Fruit fly (Drosophila melanogaster) whole organism, embryonic: ENCODE results near the gene CG14913.

Source experiments
- BEAF-32 ChIP-seq: fragments of 200-800 bp; sonication (Bioruptor generic); optimal IDR thresholded peaks from 3 replicates; lab custom pipeline; 2017; ENCODE audit warnings: missing biosample characterization, missing genetic modification characterization, mild to moderate bottlenecking, moderate library complexity, missing genetic modification reagents
- CG10267 ChIP-seq: fragments of 200-800 bp; sonication (Bioruptor generic); optimal IDR thresholded peaks from 2 replicates; lab custom pipeline; 2018; ENCODE audit warnings: missing biosample characterization, mild to moderate bottlenecking, missing genetic modification characterization, moderate library complexity
- CG11504 ChIP-seq: fragments of 200-800 bp; sonication (Bioruptor generic); optimal IDR thresholded peaks from 3 replicates; lab custom pipeline; 2019; ENCODE audit warnings: missing biosample characterization, mild to moderate bottlenecking, missing genetic modification characterization, moderate library complexity
- CG12236 ChIP-seq: fragments of 200-800 bp; sonication (Bioruptor generic); optimal IDR thresholded peaks from 2 replicates; lab custom pipeline; 2016; ENCODE audit warnings: missing biosample characterization, missing genetic modification characterization
- CG13775 ChIP-seq: fragments of 200-800 bp; sonication (Bioruptor generic); optimal IDR thresholded peaks from 3 replicates; lab custom pipeline; 2017; ENCODE audit warnings: missing biosample characterization, mild to moderate bottlenecking, missing genetic modification characterization
- CG13894 ChIP-seq: fragments of 200-800 bp; sonication (Bioruptor generic); optimal IDR thresholded peaks from 3 replicates; lab custom pipeline; 2018; ENCODE audit warnings: missing biosample characterization, mild to moderate bottlenecking, missing genetic modification characterization, moderate library complexity
- CG14710 ChIP-seq: fragments of 200-800 bp; sonication (Bioruptor generic); optimal IDR thresholded peaks from 3 replicates; lab custom pipeline; 2019; ENCODE audit warnings: missing biosample characterization, mild to moderate bottlenecking, missing genetic modification characterization, moderate library complexity
- CG16815 ChIP-seq: fragments of 200-800 bp; sonication (Bioruptor generic); optimal IDR thresholded peaks from 3 replicates; lab custom pipeline; 2017; ENCODE audit warnings: missing biosample characterization, mild to moderate bottlenecking, missing genetic modification characterization
- CG17802 ChIP-seq: fragments of 200-800 bp; sonication (Bioruptor generic); optimal IDR thresholded peaks from 2 replicates; lab custom pipeline; 2018; ENCODE audit warnings: missing biosample characterization, mild to moderate bottlenecking, missing genetic modification characterization, moderate library complexity
- CG2120 ChIP-seq: fragments of 200-800 bp; sonication (Bioruptor generic); optimal IDR thresholded peaks from 3 replicates; lab custom pipeline; 2016; ENCODE audit warnings: missing biosample characterization, missing genetic modification characterization
- CG2875 ChIP-seq: fragments of 200-800 bp; sonication (Bioruptor generic); optimal IDR thresholded peaks from 2 replicates; lab custom pipeline; 2017; ENCODE audit warnings: missing biosample characterization, mild to moderate bottlenecking, missing genetic modification characterization, missing genetic modification reagents
- CG2889 ChIP-seq: fragments of 200-800 bp; sonication (Bioruptor generic); IDR thresholded peaks from 3 replicates; pipeline ENCODE4 v1.3.6; 2022; ENCODE audit warnings: missing biosample characterization, missing genetic modification characterization
- CG3281 ChIP-seq: fragments of 200-800 bp; sonication (Bioruptor generic); optimal IDR thresholded peaks from 3 replicates; lab custom pipeline; 2017; ENCODE audit warnings: missing biosample characterization, mild to moderate bottlenecking, missing genetic modification characterization
- CG34376 ChIP-seq: fragments of 200-800 bp; sonication (Bioruptor generic); optimal IDR thresholded peaks from 2 replicates; lab custom pipeline; 2018; ENCODE audit warnings: missing biosample characterization, mild to moderate bottlenecking, missing genetic modification characterization
- CG34422 ChIP-seq: fragments of 200-800 bp; sonication (Bioruptor generic); IDR thresholded peaks from 3 replicates; pipeline ENCODE4 v1.3.6; 2022; ENCODE audit warnings: missing biosample characterization, missing genetic modification characterization
- CG4360 ChIP-seq: fragments of 200-800 bp; sonication (Bioruptor generic); IDR thresholded peaks from 2 replicates; pipeline ENCODE4 v1.3.6; 2022; ENCODE audit warnings: missing biosample characterization, missing genetic modification characterization
- CG4617 ChIP-seq: fragments of 200-800 bp; sonication (Bioruptor generic); optimal IDR thresholded peaks from 3 replicates; lab custom pipeline; 2016; ENCODE audit warnings: missing biosample characterization, missing genetic modification characterization, borderline replicate concordance
- CG6654 ChIP-seq: fragments of 200-800 bp; sonication (Bioruptor generic); optimal IDR thresholded peaks from 2 replicates; lab custom pipeline; 2017; ENCODE audit warnings: missing biosample characterization, mild to moderate bottlenecking, missing genetic modification characterization
- CG6791 ChIP-seq: fragments of 200-800 bp; sonication (Bioruptor generic); IDR thresholded peaks from 3 replicates; pipeline ENCODE4 v1.3.6; 2022; ENCODE audit warnings: missing biosample characterization, missing genetic modification characterization; ENCODE audit not compliant: partially characterized antibody
- CG6813 ChIP-seq: fragments of 200-800 bp; sonication (Bioruptor generic); optimal IDR thresholded peaks from 2 replicates; lab custom pipeline; 2017; ENCODE audit warnings: missing biosample characterization, missing genetic modification characterization, mild to moderate bottlenecking, moderate library complexity, missing genetic modification reagents
- CG7786 ChIP-seq: fragments of 200-800 bp; sonication (Bioruptor generic); optimal IDR thresholded peaks from 2 replicates; lab custom pipeline; 2016; ENCODE audit warnings: missing biosample characterization, missing genetic modification characterization
- CG9437 ChIP-seq: fragments of 200-800 bp; sonication (Bioruptor generic); optimal IDR thresholded peaks from 2 replicates; lab custom pipeline; 2018; ENCODE audit warnings: missing biosample characterization, mild to moderate bottlenecking, missing genetic modification characterization
- CG9817 ChIP-seq: fragments of 200-800 bp; sonication (Bioruptor generic); optimal IDR thresholded peaks from 2 replicates; lab custom pipeline; 2018; ENCODE audit warnings: missing biosample characterization, mild to moderate bottlenecking, missing genetic modification characterization, moderate library complexity
- CoRest ChIP-seq: fragments of 200-800 bp; sonication (Bioruptor generic); optimal IDR thresholded peaks from 3 replicates; lab custom pipeline; 2018; ENCODE audit warnings: missing biosample characterization, mild to moderate bottlenecking, missing genetic modification characterization, moderate library complexity
- Doc2 ChIP-seq: fragments of 200-800 bp; sonication (Bioruptor generic); IDR thresholded peaks from 2 replicates; pipeline ENCODE4 v1.3.6; 2022; ENCODE audit warnings: missing biosample characterization, missing genetic modification characterization
- Dp ChIP-seq: fragments of 200-800 bp; sonication (Bioruptor generic); optimal IDR thresholded peaks from 2 replicates; lab custom pipeline; 2018; ENCODE audit warnings: missing biosample characterization, mild to moderate bottlenecking, missing genetic modification characterization, moderate library complexity
- Fer3 ChIP-seq: fragments of 200-800 bp; sonication (Bioruptor generic); optimal IDR thresholded peaks from 2 replicates; lab custom pipeline; 2018; ENCODE audit warnings: missing biosample characterization, mild to moderate bottlenecking, missing genetic modification characterization, moderate library complexity
- Gug ChIP-seq: fragments of 200-800 bp; sonication (Bioruptor generic); IDR thresholded peaks from 4 replicates; pipeline ENCODE4 v1.3.6; 2022; ENCODE audit warnings: missing biosample characterization, missing genetic modification characterization
- Kr ChIP-seq: fragments of 200-800 bp; sonication (Bioruptor generic); optimal IDR thresholded peaks from 2 replicates; lab custom pipeline; 2017; ENCODE audit warnings: missing biosample characterization, mild to moderate bottlenecking, missing genetic modification characterization
- Lhr ChIP-seq: fragments of 200-800 bp; sonication (Bioruptor generic); optimal IDR thresholded peaks from 3 replicates; lab custom pipeline; 2017; ENCODE audit warnings: mild to moderate bottlenecking, missing biosample characterization, missing genetic modification reagents, missing genetic modification characterization
- MBD-R2 ChIP-seq: fragments of 200-800 bp; sonication (Bioruptor generic); IDR thresholded peaks from 2 replicates; pipeline ENCODE4 v1.3.6; 2022; ENCODE audit warnings: missing biosample characterization, missing genetic modification characterization
- NC2α ChIP-seq: fragments of 200-800 bp; sonication (Bioruptor generic); optimal IDR thresholded peaks from 2 replicates; lab custom pipeline; 2016; ENCODE audit warnings: missing biosample characterization, missing genetic modification characterization
- Nf-YC ChIP-seq: fragments of 200-800 bp; optimal IDR thresholded peaks from 3 replicates; lab custom pipeline; 2019; ENCODE audit warnings: missing biosample characterization, mild to moderate bottlenecking, missing genetic modification characterization, moderate library complexity
- Oli ChIP-seq: fragments of 200-800 bp; sonication (Bioruptor generic); optimal IDR thresholded peaks from 2 replicates; lab custom pipeline; 2018; ENCODE audit warnings: missing biosample characterization, mild to moderate bottlenecking, missing genetic modification characterization, moderate library complexity
- Optix ChIP-seq: fragments of 200-800 bp; sonication (Bioruptor generic); IDR thresholded peaks from 3 replicates; pipeline ENCODE4 v1.3.6; 2022; ENCODE audit warnings: missing biosample characterization, missing genetic modification characterization
- Vsx1 ChIP-seq: fragments of 200-800 bp; sonication (Bioruptor generic); optimal IDR thresholded peaks from 2 replicates; lab custom pipeline; 2017; ENCODE audit warnings: missing biosample characterization, mild to moderate bottlenecking, missing genetic modification characterization, missing genetic modification reagents
- bab2 ChIP-seq: fragments of 200-800 bp; sonication (Bioruptor generic); optimal IDR thresholded peaks from 2 replicates; lab custom pipeline; 2016; ENCODE audit warnings: missing biosample characterization, missing genetic modification characterization
- bsh ChIP-seq, 2 experiments: fragments of 200-800 bp; sonication (Bioruptor generic); optimal IDR thresholded peaks; 2 replicates each; lab custom pipeline; 2017 to 2018; ENCODE audit warnings: mild to moderate bottlenecking in 2 of 2, missing biosample characterization in 2 of 2, missing genetic modification characterization in 2 of 2, moderate library complexity in 1 of 2
- dimm ChIP-seq: fragments of 200-800 bp; sonication (Bioruptor generic); IDR thresholded peaks from 2 replicates; pipeline ENCODE4 v1.3.6; 2022; ENCODE audit warnings: missing biosample characterization, missing genetic modification characterization
- jumu ChIP-seq: fragments of 200-800 bp; sonication (Bioruptor generic); optimal IDR thresholded peaks from 3 replicates; lab custom pipeline; 2016; ENCODE audit warnings: missing biosample characterization, missing genetic modification characterization
- knrl ChIP-seq: fragments of 200-800 bp; sonication (Bioruptor generic); IDR thresholded peaks from 3 replicates; pipeline ENCODE4 v1.3.6; 2022; ENCODE audit warnings: missing biosample characterization, missing genetic modification characterization; ENCODE audit not compliant: partially characterized antibody
- nerfin-2 ChIP-seq: fragments of 200-800 bp; sonication (Bioruptor generic); IDR thresholded peaks from 2 replicates; pipeline ENCODE4 v1.3.6; 2022; ENCODE audit warnings: missing biosample characterization, missing genetic modification characterization; ENCODE audit not compliant: partially characterized antibody
- pita ChIP-seq: fragments of 200-800 bp; sonication (Bioruptor generic); optimal IDR thresholded peaks from 2 replicates; lab custom pipeline; 2017; ENCODE audit warnings: missing biosample characterization, mild to moderate bottlenecking, missing genetic modification characterization
- pzg ChIP-seq: fragments of 200-800 bp; sonication (Bioruptor generic); optimal IDR thresholded peaks from 3 replicates; lab custom pipeline; 2018; ENCODE audit warnings: missing biosample characterization, mild to moderate bottlenecking, missing genetic modification characterization, moderate library complexity
- schlank ChIP-seq: fragments of 200-800 bp; sonication (Bioruptor generic); optimal IDR thresholded peaks from 2 replicates; lab custom pipeline; 2018; ENCODE audit warnings: missing biosample characterization, mild to moderate bottlenecking, missing genetic modification characterization
- shn ChIP-seq: fragments of 200-800 bp; sonication (Bioruptor generic); optimal IDR thresholded peaks from 3 replicates; lab custom pipeline; 2016; ENCODE audit warnings: missing biosample characterization, missing genetic modification characterization
- wdn ChIP-seq: fragments of 200-800 bp; sonication (Bioruptor generic); IDR thresholded peaks from 2 replicates; pipeline ENCODE4 v1.3.6; 2022; ENCODE audit warnings: missing biosample characterization, missing genetic modification characterization
- yki ChIP-seq: fragments of >200 bp; optimal IDR thresholded peaks from 3 replicates; lab custom pipeline; 2018
- z ChIP-seq: fragments of 200-800 bp; sonication (Bioruptor generic); IDR thresholded peaks from 3 replicates; pipeline ENCODE4 v1.3.6; 2022; ENCODE audit warnings: missing biosample characterization, missing genetic modification characterization
- zfh1 ChIP-seq: fragments of 200-800 bp; sonication (Bioruptor generic); IDR thresholded peaks from 3 replicates; pipeline ENCODE4 v1.3.6; 2022; ENCODE audit warnings: missing biosample characterization, missing genetic modification characterization
- zfh2 ChIP-seq: fragments of 200-800 bp; sonication (Bioruptor generic); optimal IDR thresholded peaks from 2 replicates; lab custom pipeline; 2016; ENCODE audit warnings: missing biosample characterization, missing genetic modification characterization

Gene CG14913

dm6 chr2L:10968009-10968383, 48.8 kb upstream of the CG14913 start (continued):
- TF ChIP-seq Kr (GFP tag; lab: Kevin White, UChicago) (no peak), CG4617 (peak; percentile 31), CG12236 (no peak), knrl (GFP tag; lab: Robert Waterston, UW) (no peak), BEAF-32 (GFP tag; lab: Kevin White, UChicago) (peak; percentile 22), Fer3 (tag; lab: Kevin White, UChicago) (no peak), CG13894 (tag; lab: Kevin White, UChicago) (no peak), zfh1 (GFP tag; lab: Robert Waterston, UW) (no peak), CG13775 (GFP tag; lab: Kevin White, UChicago) (no peak), Doc2 (GFP tag; lab: Robert Waterston, UW) (no peak), CG16815 (no peak), yki (lab: Kevin White, UChicago) (no peak), CG6791 (0 out of 3 replicates have a peak, but pooled peaks have one; percentile 13), bab2 (no peak), CG34422 (GFP tag; lab: Robert Waterston, UW) (peak; percentile 7; the same call in 1 of the 3 replicates), Dp (GFP tag; lab: Kevin White, UChicago) (peak; percentile 75), shn (no peak), CG2875 (GFP tag; lab: Kevin White, UChicago) (no peak), CG9817 (tag; lab: Kevin White, UChicago) (no peak), CG9437 (GFP tag; lab: Kevin White, UChicago) (no peak), CG2889 (GFP tag; lab: Robert Waterston, UW) (no peak), CG2120 (no peak), Optix (no peak), Nf-YC (tag; lab: Kevin White, UChicago) (no peak), CG6813 (GFP tag; lab: Kevin White, UChicago) (no peak), pzg (GFP tag; lab: Kevin White, UChicago) (peak; percentile 59), wdn (GFP tag; lab: Robert Waterston, UW) (no peak), pita (GFP tag; lab: Kevin White, UChicago) (no peak), schlank (no peak), CoRest (tag; lab: Kevin White, UChicago) (no peak), CG17802 (tag; lab: Kevin White, UChicago) (no peak), MBD-R2 (GFP tag; lab: Robert Waterston, UW) (peak; percentile 35; the same call in 1 of the 2 replicates), CG7786 (GFP tag; lab: Kevin White, UChicago) (no peak), CG4360 (no peak), bsh (GFP tag; optimal IDR thresholded peaks at IDR 0.05; lab: Kevin White, UChicago) (no peak), CG11504 (tag; lab: Kevin White, UChicago) (no peak), CG10267 (tag; lab: Kevin White, UChicago) (peak; percentile 41), nerfin-2 (no peak), CG6654 (GFP tag; lab: Kevin White, UChicago) (no peak), Lhr (GFP tag; lab: Kevin White, UChicago) (no peak), Vsx1 (no peak), dimm (GFP tag; lab: Robert Waterston, UW) (no peak), Oli (tag; lab: Kevin White, UChicago) (no peak), Gug (GFP tag; lab: Robert Waterston, UW) (no peak), zfh2 (no peak), jumu (no peak), CG34376 (GFP tag; lab: Kevin White, UChicago) (no peak), z (GFP tag; lab: Robert Waterston, UW) (no peak), CG3281 (GFP tag; lab: Kevin White, UChicago) (no peak), CG14710 (tag; lab: Kevin White, UChicago) (peak; percentile 17), NC2α (GFP tag; lab: Kevin White, UChicago) (no peak)
